Fruit fly (Drosophila melanogaster) whole organism, wandering third instar larva: ENCODE measurements around the gene PIG-L.
A peak's percentile ranks its signal among the peaks of the same experiment; 100 is the strongest.

Experiments used
- Abd-B ChIP-seq: fragments of >200 bp; optimal IDR thresholded peaks from 2 replicates; lab custom pipeline; 2017; ENCODE audit warnings: missing biosample characterization, missing genetic modification characterization
- CG32264 ChIP-seq: fragments of 200-800 bp; sonication (Bioruptor generic); optimal IDR thresholded peaks from 2 replicates; lab custom pipeline; 2016; ENCODE audit warnings: missing biosample characterization, missing genetic modification characterization
- CG9705 ChIP-seq: fragments of 200-800 bp; sonication (Bioruptor generic); optimal IDR thresholded peaks from 2 replicates; lab custom pipeline; 2018; ENCODE audit warnings: missing biosample characterization, mild to moderate bottlenecking, missing genetic modification characterization
- CrebA ChIP-seq: fragments of 200-800 bp; sonication (Bioruptor generic); optimal IDR thresholded peaks from 2 replicates; lab custom pipeline; 2016; ENCODE audit warnings: missing biosample characterization, mild to moderate bottlenecking, missing genetic modification characterization, borderline replicate concordance
- Dfd ChIP-seq: fragments of >200 bp; optimal IDR thresholded peaks from 2 replicates; lab custom pipeline; 2017; ENCODE audit warnings: missing biosample characterization, missing genetic modification characterization
- Dif ChIP-seq: fragments of 200-275, 200-300 bp; sonication (Bioruptor generic); optimal IDR thresholded peaks from 2 replicates; lab custom pipeline; 2018; ENCODE audit warnings: missing biosample characterization, missing genetic modification characterization; ENCODE audit not compliant: partially characterized antibody
- Hnf4 ChIP-seq: fragments of 200-800 bp; sonication (Bioruptor generic); optimal IDR thresholded peaks from 2 replicates; lab custom pipeline; 2016; ENCODE audit warnings: missing biosample characterization, mild to moderate bottlenecking, missing genetic modification characterization
- Hr78 ChIP-seq: fragments of >200 bp; optimal IDR thresholded peaks from 2 replicates; lab custom pipeline; 2017; ENCODE audit warnings: missing biosample characterization, missing genetic modification characterization
- Hr83 ChIP-seq: fragments of 200-300 bp; sonication (Bioruptor generic); optimal IDR thresholded peaks from 2 replicates; lab custom pipeline; 2016; ENCODE audit warnings: missing biosample characterization, mild to moderate bottlenecking, missing genetic modification characterization, moderate library complexity; ENCODE audit not compliant: poor library complexity, severe bottlenecking
- Jra ChIP-seq: sonication (Bioruptor generic); optimal IDR thresholded peaks from 2 replicates; lab custom pipeline; 2016; ENCODE audit warnings: missing biosample characterization, missing genetic modification characterization
- Mio ChIP-seq: sonication (Bioruptor generic); optimal IDR thresholded peaks from 2 replicates; lab custom pipeline; 2016; ENCODE audit warnings: missing biosample characterization, missing genetic modification characterization
- Myc ChIP-seq: fragments of >200 bp; optimal IDR thresholded peaks from 2 replicates; lab custom pipeline; 2017
- OdsH ChIP-seq: fragments of 200-800 bp; sonication (Bioruptor generic); optimal IDR thresholded peaks from 2 replicates; lab custom pipeline; 2016; ENCODE audit warnings: missing biosample characterization, mild to moderate bottlenecking, missing genetic modification characterization
- Rel ChIP-seq, 2 experiments: fragments of 200-800 bp; sonication (Bioruptor generic) in 1 of 2; optimal IDR thresholded peaks; 2 replicates in 1 of 2; 3 replicates in 1 of 2; lab custom pipeline; 2016 to 2019; ENCODE audit warnings: mild to moderate bottlenecking in 2 of 2, missing biosample characterization in 2 of 2, missing genetic modification characterization in 2 of 2, moderate library complexity in 1 of 2
- Sp1 ChIP-seq: fragments of 200-800 bp; sonication (Bioruptor generic); optimal IDR thresholded peaks from 3 replicates; lab custom pipeline; 2019; ENCODE audit warnings: missing biosample characterization, mild to moderate bottlenecking, missing genetic modification characterization, moderate library complexity
- Vsx2 ChIP-seq: fragments of 200-300, 225-300 bp; sonication (Bioruptor generic); optimal IDR thresholded peaks from 2 replicates; lab custom pipeline; 2018; ENCODE audit warnings: missing biosample characterization, missing genetic modification characterization; ENCODE audit not compliant: partially characterized antibody
- br ChIP-seq: fragments of 200-800 bp; sonication (Bioruptor generic); optimal IDR thresholded peaks from 2 replicates; lab custom pipeline; 2016; ENCODE audit warnings: missing biosample characterization, missing genetic modification characterization
- brk ChIP-seq: fragments of 200-800 bp; sonication (Bioruptor generic); optimal IDR thresholded peaks from 2 replicates; lab custom pipeline; 2016; ENCODE audit warnings: missing biosample characterization, mild to moderate bottlenecking, missing genetic modification characterization
- dl ChIP-seq, 2 experiments: fragments of 175-275, 200-275 bp in 1 of 2; fragments of 200-275 bp in 1 of 2; sonication (Bioruptor generic); optimal IDR thresholded peaks; lab custom pipeline; 2018; ENCODE audit warnings: mild to moderate bottlenecking in 2 of 2, missing biosample characterization in 2 of 2, missing genetic modification characterization in 2 of 2, moderate library complexity in 2 of 2; ENCODE audit not compliant: partially characterized antibody in 2 of 2, insufficient read depth in 1 of 2
- dmrt93B ChIP-seq: fragments of 200-800 bp; sonication (Bioruptor generic); optimal IDR thresholded peaks from 2 replicates; lab custom pipeline; 2018; ENCODE audit warnings: missing biosample characterization, mild to moderate bottlenecking, missing genetic modification characterization
- dsf ChIP-seq: sonication (Bioruptor generic); optimal IDR thresholded peaks from 2 replicates; lab custom pipeline; 2016; ENCODE audit warnings: missing biosample characterization, missing genetic modification characterization, borderline replicate concordance
- ey ChIP-seq: fragments of 200-800 bp; sonication (Bioruptor generic); optimal IDR thresholded peaks from 2 replicates; lab custom pipeline; 2016; ENCODE audit warnings: missing biosample characterization, missing genetic modification characterization
- foxo ChIP-seq, 2 experiments: fragments of 200-800 bp; sonication (Bioruptor generic); optimal IDR thresholded peaks; 2 replicates in 1 of 2; 3 replicates in 1 of 2; lab custom pipeline; 2016 to 2017; ENCODE audit warnings: missing biosample characterization in 2 of 2, missing genetic modification characterization in 2 of 2
- fru ChIP-seq: fragments of 200-800 bp; sonication (Bioruptor generic); optimal IDR thresholded peaks from 3 replicates; lab custom pipeline; 2016; ENCODE audit warnings: missing biosample characterization, mild to moderate bottlenecking, missing genetic modification characterization
- h ChIP-seq: fragments of 200-800 bp; sonication (Bioruptor generic); optimal IDR thresholded peaks from 3 replicates; lab custom pipeline; 2016; ENCODE audit warnings: missing biosample characterization, mild to moderate bottlenecking, missing genetic modification characterization
- jim ChIP-seq: fragments of 175-275, 200-325 bp; sonication (Bioruptor generic); optimal IDR thresholded peaks from 2 replicates; lab custom pipeline; 2016; ENCODE audit warnings: missing biosample characterization, mild to moderate bottlenecking, missing genetic modification characterization
- lola ChIP-seq: fragments of >200 bp; optimal IDR thresholded peaks from 2 replicates; lab custom pipeline; 2017; ENCODE audit warnings: missing biosample characterization, missing genetic modification characterization
- pan ChIP-seq: fragments of >200 bp; optimal IDR thresholded peaks from 2 replicates; lab custom pipeline; 2017
- psq ChIP-seq: fragments of 200-800 bp; sonication (Bioruptor generic); optimal IDR thresholded peaks from 3 replicates; lab custom pipeline; 2017; ENCODE audit warnings: missing biosample characterization, mild to moderate bottlenecking, missing genetic modification characterization, moderate library complexity
- rgr ChIP-seq: fragments of 200-800 bp; sonication (Bioruptor generic); optimal IDR thresholded peaks from 3 replicates; lab custom pipeline; 2016; ENCODE audit warnings: missing biosample characterization, mild to moderate bottlenecking, missing genetic modification characterization
- sage ChIP-seq: fragments of 200-800 bp; sonication (Bioruptor generic); optimal IDR thresholded peaks from 2 replicates; lab custom pipeline; 2016; ENCODE audit warnings: missing biosample characterization, mild to moderate bottlenecking, missing genetic modification characterization
- sv ChIP-seq: fragments of 200-800 bp; sonication (Bioruptor generic); optimal IDR thresholded peaks from 3 replicates; lab custom pipeline; 2016; ENCODE audit warnings: missing biosample characterization, missing genetic modification characterization
- tai ChIP-seq: sonication (Bioruptor generic); optimal IDR thresholded peaks from 2 replicates; lab custom pipeline; 2016; ENCODE audit warnings: missing biosample characterization, missing genetic modification characterization

Gene PIG-L

DNA sequence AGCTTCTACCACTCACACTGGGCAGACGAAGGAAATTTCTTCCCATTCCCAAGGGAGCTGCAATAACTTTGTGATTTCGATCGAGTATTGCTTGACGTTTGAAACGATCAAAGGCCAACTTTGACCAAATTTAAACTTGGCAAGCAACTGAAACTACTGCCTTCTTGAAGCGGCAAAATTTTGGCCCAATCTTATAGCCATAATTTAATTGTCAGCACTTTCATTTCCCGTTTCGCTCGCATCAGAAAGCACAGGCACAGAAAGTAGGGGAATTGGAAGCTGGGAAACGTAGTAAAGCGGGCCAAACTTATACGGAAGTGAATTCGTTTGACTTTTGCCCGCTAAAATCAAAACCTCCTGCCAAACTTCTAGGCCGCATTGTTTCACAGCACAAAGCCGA is 38.5 kb upstream of the PIG-L start, which contains the start of gene CG4390:
TSS of gene CG4390 (minus strand) at position 101 of the 400 bp plus-strand sequence.
- TF ChIP-seq pan (lab: Kevin White, UChicago), result no peak
- TF ChIP-seq dl (GFP tag; optimal IDR thresholded peaks at IDR 0.05; lab: Kevin White, UChicago; ENCODE audit: insufficient read depth in 1 of 2, partially characterized antibody in 2 of 2), result no peak
- TF ChIP-seq rgr (GFP tag; lab: Kevin White, UChicago), result no peak
- no peak for TF ChIP-seq lola (GFP tag; lab: Kevin White, UChicago)
- no peak for TF ChIP-seq sv (GFP tag; lab: Kevin White, UChicago)
- no peak for TF ChIP-seq foxo (GFP tag; optimal IDR thresholded peaks at IDR 0.05; lab: Kevin White, UChicago)
- no peak for TF ChIP-seq dsf
- TF ChIP-seq CrebA, result no peak
- TF ChIP-seq Hnf4 (GFP tag; lab: Kevin White, UChicago), result no peak
- TF ChIP-seq brk (GFP tag; lab: Kevin White, UChicago), result no peak
- TF ChIP-seq CG32264 (GFP tag; lab: Kevin White, UChicago), result no peak
- no peak for TF ChIP-seq br (GFP tag; lab: Kevin White, UChicago)
- no peak for TF ChIP-seq CG9705 (GFP tag; lab: Kevin White, UChicago)
- TF ChIP-seq jim (GFP tag; lab: Kevin White, UChicago), result no peak
- TF ChIP-seq Rel (GFP tag; optimal IDR thresholded peaks at IDR 0.05; lab: Kevin White, UChicago), result no peak
- TF ChIP-seq Rel (tag; optimal IDR thresholded peaks at IDR 0.05; lab: Kevin White, UChicago), result no peak
- no peak for TF ChIP-seq Dfd (GFP tag; lab: Kevin White, UChicago)
- TF ChIP-seq Myc (lab: Kevin White, UChicago), result no peak
- TF ChIP-seq, all 38 proteins: peak for 0

DNA sequence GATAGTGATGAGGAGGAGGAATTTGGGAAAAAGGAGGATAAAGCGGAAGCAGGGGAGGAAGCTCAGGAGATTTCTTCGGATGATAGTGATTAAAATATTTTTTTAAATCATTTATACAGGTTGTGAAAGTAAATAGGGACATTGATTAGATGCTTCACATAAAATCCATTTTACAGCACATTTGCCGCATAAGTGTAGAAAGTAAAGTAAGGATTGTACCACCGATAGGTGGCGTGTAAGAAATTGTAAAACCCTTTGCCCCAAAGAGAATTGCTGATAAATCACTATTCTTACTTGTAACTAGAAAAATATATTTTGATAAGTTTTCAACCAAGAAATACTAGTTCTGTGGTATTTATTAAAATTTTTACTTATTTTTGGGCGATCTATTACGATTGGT is 37.8 kb upstream of the PIG-L start:
- TF ChIP-seq dsf (no peak), CrebA (no peak), Jra (GFP tag; lab: Kevin White, UChicago) (no peak), psq (no peak), OdsH (no peak), jim (GFP tag; lab: Kevin White, UChicago) (no peak), lola (GFP tag; lab: Kevin White, UChicago) (no peak), CG9705 (GFP tag; lab: Kevin White, UChicago) (no peak), Hr83 (GFP tag; lab: Kevin White, UChicago) (no peak), foxo (GFP tag; optimal IDR thresholded peaks at IDR 0.05; lab: Kevin White, UChicago) (no peak), CG32264 (GFP tag; lab: Kevin White, UChicago) (no peak), Abd-B (no peak), ey (GFP tag; lab: Kevin White, UChicago) (no peak), Sp1 (GFP tag; lab: Kevin White, UChicago) (no peak), Mio (GFP tag; lab: Kevin White, UChicago) (no peak)
- TF ChIP-seq, all 38 proteins: peak for 0

dm6 chr3R:20057501-20057900 is 36.4 kb upstream of the PIG-L start, which contains the start of gene mdlc:
mdlc (plus strand) TSS chr3R:20057748.
- no peak for TF ChIP-seq psq
- no peak for TF ChIP-seq Hr83 (GFP tag; lab: Kevin White, UChicago)
- TF ChIP-seq foxo (GFP tag; optimal IDR thresholded peaks at IDR 0.05; lab: Kevin White, UChicago), result peak in 1 of 2 experiments; percentile 23
- no peak for TF ChIP-seq Sp1 (GFP tag; lab: Kevin White, UChicago)
- TF ChIP-seq OdsH, result no peak
- TF ChIP-seq fru (GFP tag; lab: Kevin White, UChicago), result no peak

DNA sequence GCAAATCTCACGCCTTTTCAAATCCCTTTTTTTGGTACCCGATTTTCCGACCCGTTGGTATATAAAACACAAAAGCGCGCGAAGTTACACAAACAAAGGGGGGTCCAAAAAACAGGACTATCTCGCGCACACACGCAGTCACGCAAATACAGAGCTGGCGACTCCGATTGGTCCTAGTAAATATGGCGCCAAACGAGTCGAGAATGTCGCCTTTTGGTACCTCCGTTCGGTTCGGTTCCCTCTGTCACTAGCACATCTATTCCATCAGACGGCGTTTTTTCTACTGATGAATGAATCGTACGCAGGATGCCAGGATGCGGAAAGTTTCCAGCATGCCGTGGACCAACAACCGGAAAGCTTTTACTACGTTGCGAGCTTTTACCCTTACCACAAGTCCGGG is 34.7 kb upstream of the PIG-L start, which contains the start of gene CG17193:
TSS of gene CG17193 (minus strand) at position 289 of the 400 bp plus-strand sequence.
- TF ChIP-seq ey (GFP tag; lab: Kevin White, UChicago) (no peak), Dfd (GFP tag; lab: Kevin White, UChicago) (no peak), CG32264 (GFP tag; lab: Kevin White, UChicago) (no peak), dsf (no peak), jim (GFP tag; lab: Kevin White, UChicago) (no peak), foxo (GFP tag; optimal IDR thresholded peaks at IDR 0.05; lab: Kevin White, UChicago) (no peak), Hr83 (GFP tag; lab: Kevin White, UChicago) (no peak), sage (GFP tag; lab: Kevin White, UChicago) (no peak), Dif (no peak), tai (GFP tag; lab: Kevin White, UChicago) (no peak), h (GFP tag; lab: Kevin White, UChicago) (no peak), rgr (GFP tag; lab: Kevin White, UChicago) (no peak), dmrt93B (GFP tag; lab: Kevin White, UChicago) (no peak), Sp1 (GFP tag; lab: Kevin White, UChicago) (no peak), Rel (GFP tag; optimal IDR thresholded peaks at IDR 0.05; lab: Kevin White, UChicago) (no peak), Rel (tag; optimal IDR thresholded peaks at IDR 0.05; lab: Kevin White, UChicago) (no peak), Hr78 (GFP tag; lab: Kevin White, UChicago) (no peak), OdsH (no peak), pan (lab: Kevin White, UChicago) (no peak), CG9705 (GFP tag; lab: Kevin White, UChicago) (no peak), Vsx2 (GFP tag; lab: Kevin White, UChicago) (no peak)
- TF ChIP-seq, all 38 proteins: peak for 0
